Fruit fly (Drosophila melanogaster): ENCODE measurements around the gene CG5011.

Gene CG5011

dm6 chr2L:1169867-1170415, 30.5 kb upstream of the CG5011 start, which contains the start of the genes CG31922 and Plap (continued):
- no peak for TF ChIP-seq zf30C (GFP tag; optimal IDR thresholded peaks at IDR 0.05)
- TF ChIP-seq knrl (GFP tag; IDR thresholded peaks at IDR 0.05; ENCODE audit: partially characterized antibody): peak; percentile 95
- 0 out of 2 replicates have a peak, but pooled peaks have one; percentile 7 for TF ChIP-seq stc (GFP tag; IDR thresholded peaks at IDR 0.05)
- peak; percentile 69 for TF ChIP-seq dmrt11E (tag; optimal IDR thresholded peaks at IDR 0.05)
- TF ChIP-seq da (GFP tag; optimal IDR thresholded peaks at IDR 0.05): no peak
- TF ChIP-seq lmd (GFP tag; IDR thresholded peaks at IDR 0.05): peak; percentile 43; the same call in 1 of the 2 replicates
- peak; percentile 66 for TF ChIP-seq Fer2 (tag; optimal IDR thresholded peaks at IDR 0.05)
- TF ChIP-seq CG10274 (GFP tag; optimal IDR thresholded peaks at IDR 0.05): no peak
- TF ChIP-seq CG9817 (tag; optimal IDR thresholded peaks at IDR 0.05): peak; percentile 72
- TF ChIP-seq mld (GFP tag; IDR thresholded peaks at IDR 0.05; ENCODE audit: partially characterized antibody): peak; percentile 82; the same call in 2 of the 3 replicates
- TF ChIP-seq Opbp (GFP tag; IDR thresholded peaks at IDR 0.05; ENCODE audit: partially characterized antibody): peak; percentile 74; the same call in 1 of the 3 replicates
- TF ChIP-seq aop (GFP tag; IDR thresholded peaks at IDR 0.05): no peak
- TF ChIP-seq CG11398 (GFP tag; optimal IDR thresholded peaks at IDR 0.05): no peak
- peak; percentile 7 for TF ChIP-seq repo (GFP tag; optimal IDR thresholded peaks at IDR 0.05)
- peak; percentile 63 for TF ChIP-seq bcd (GFP tag; optimal IDR thresholded peaks at IDR 0.05)
- peak; percentile 52 for TF ChIP-seq cato (GFP tag; optimal IDR thresholded peaks at IDR 0.05; ENCODE audit: borderline replicate concordance)
- peak; percentile 59 for TF ChIP-seq Abd-B (GFP tag; optimal IDR thresholded peaks at IDR 0.05)
- no peak for TF ChIP-seq Tbp (GFP tag; optimal IDR thresholded peaks at IDR 0.05)
- peak; percentile 41 for TF ChIP-seq Deaf1 (tag; optimal IDR thresholded peaks at IDR 0.05)
- peak; percentile 82; the same call in 1 of the 2 replicates for TF ChIP-seq amos (GFP tag; IDR thresholded peaks at IDR 0.05; ENCODE audit: partially characterized antibody)
- no peak for TF ChIP-seq Drgx (GFP tag; IDR thresholded peaks at IDR 0.05)
- no peak for TF ChIP-seq CG2199 (GFP tag; IDR thresholded peaks at IDR 0.05)
- TF ChIP-seq Trl (optimal IDR thresholded peaks at IDR 0.05): no peak
- TF ChIP-seq Trl (GFP tag; optimal IDR thresholded peaks at IDR 0.05): peak; percentile 45
- TF ChIP-seq danr (GFP tag; IDR thresholded peaks at IDR 0.05): peak; percentile 26; the same call in 1 of the 2 replicates
- no peak for TF ChIP-seq CG1024 (GFP tag; IDR thresholded peaks at IDR 0.05)
- peak; percentile 67 for TF ChIP-seq Dek (tag; optimal IDR thresholded peaks at IDR 0.05)
- peak; percentile 56 for TF ChIP-seq CG4820 (GFP tag; optimal IDR thresholded peaks at IDR 0.05)
- TF ChIP-seq CG12219 (GFP tag; optimal IDR thresholded peaks at IDR 0.05): no peak
- peak; percentile 54; the same call in 1 of the 2 replicates for TF ChIP-seq CG7372 (GFP tag; IDR thresholded peaks at IDR 0.05)
- TF ChIP-seq CG31224 (GFP tag; IDR thresholded peaks at IDR 0.05): peak; percentile 33; the same call in 1 of the 2 replicates
- TF ChIP-seq prd (optimal IDR thresholded peaks at IDR 0.05): no peak
- peak; percentile 74; the same call in 2 of the 3 replicates for TF ChIP-seq prd (GFP tag; IDR thresholded peaks at IDR 0.05)
- peak; percentile 61 for TF ChIP-seq unpg (GFP tag; optimal IDR thresholded peaks at IDR 0.05)
- TF ChIP-seq CG8388 (GFP tag; optimal IDR thresholded peaks at IDR 0.05): peak; percentile 58
- peak; percentile 86 for TF ChIP-seq CG14710 (tag; optimal IDR thresholded peaks at IDR 0.05)
- peak; percentile 67 for TF ChIP-seq CG4404 (GFP tag; IDR thresholded peaks at IDR 0.05)
- TF ChIP-seq Mad (GFP tag; optimal IDR thresholded peaks at IDR 0.05): peak; percentile 70
- TF ChIP-seq CG9932 (GFP tag; IDR thresholded peaks at IDR 0.05): peak; percentile 89
- TF ChIP-seq CG15479 (GFP tag; optimal IDR thresholded peaks at IDR 0.05): no peak
- no peak for TF ChIP-seq D (optimal IDR thresholded peaks at IDR 0.05)
- TF ChIP-seq D (GFP tag; optimal IDR thresholded peaks at IDR 0.05): peak; percentile 28
- no peak for TF ChIP-seq run (tag; optimal IDR thresholded peaks at IDR 0.05)
- TF ChIP-seq psq (GFP tag; optimal IDR thresholded peaks at IDR 0.05): peak; percentile 16
- peak; percentile 69 for TF ChIP-seq CG18476 (GFP tag; optimal IDR thresholded peaks at IDR 0.05)
- peak; percentile 39; the same call in 1 of the 2 replicates for TF ChIP-seq Taf1 (GFP tag; IDR thresholded peaks at IDR 0.05)
- TF ChIP-seq Dbx (GFP tag; IDR thresholded peaks at IDR 0.05): peak; percentile 76; the same call in 2 of the 3 replicates
- peak; percentile 75 for TF ChIP-seq NfI (GFP tag; optimal IDR thresholded peaks at IDR 0.05)
- peak; percentile 32; the same call in 1 of the 2 replicates for TF ChIP-seq seq (GFP tag; IDR thresholded peaks at IDR 0.05)
- peak; percentile 38 for TF ChIP-seq CG10462 (GFP tag; optimal IDR thresholded peaks at IDR 0.05)

Data from whole organism, embryonic.